Fruit fly (Drosophila melanogaster) whole organism, embryonic: ENCODE data around the gene stas.

Source experiments
- BEAF-32 ChIP-seq: fragments of 200-800 bp; sonication (Bioruptor generic); optimal IDR thresholded peaks from 3 replicates; lab custom pipeline; 2017; ENCODE audit warnings: missing biosample characterization, missing genetic modification characterization, mild to moderate bottlenecking, moderate library complexity, missing genetic modification reagents
- CG10267 ChIP-seq: fragments of 200-800 bp; sonication (Bioruptor generic); optimal IDR thresholded peaks from 2 replicates; lab custom pipeline; 2018; ENCODE audit warnings: missing biosample characterization, mild to moderate bottlenecking, missing genetic modification characterization, moderate library complexity
- CG10565 ChIP-seq: fragments of 200-800 bp; sonication (Bioruptor generic); optimal IDR thresholded peaks from 3 replicates; lab custom pipeline; 2016; ENCODE audit warnings: missing biosample characterization, mild to moderate bottlenecking, missing genetic modification characterization
- CG11696 ChIP-seq: fragments of 200-800 bp; sonication (Bioruptor generic); IDR thresholded peaks from 2 replicates; pipeline ENCODE4 v1.3.6; 2022; ENCODE audit warnings: missing biosample characterization, missing genetic modification characterization
- CG12299 ChIP-seq: fragments of 200-800 bp; sonication (Bioruptor generic); optimal IDR thresholded peaks from 2 replicates; lab custom pipeline; 2018; ENCODE audit warnings: missing biosample characterization, mild to moderate bottlenecking, missing genetic modification characterization
- CG12659 ChIP-seq: fragments of 200-800 bp; sonication (Bioruptor generic); optimal IDR thresholded peaks from 3 replicates; lab custom pipeline; 2017; ENCODE audit warnings: mild to moderate bottlenecking, missing biosample characterization, missing genetic modification reagents, missing genetic modification characterization
- CG14014 ChIP-seq: fragments of 200-800 bp; sonication (Bioruptor generic); IDR thresholded peaks from 2 replicates; pipeline ENCODE4 v1.3.6; 2022; ENCODE audit warnings: missing biosample characterization, missing genetic modification characterization
- CG14050 ChIP-seq: fragments of 200-800 bp; sonication (Bioruptor generic); IDR thresholded peaks from 3 replicates; pipeline ENCODE4 v1.3.6; 2022; ENCODE audit warnings: missing biosample characterization, missing genetic modification characterization
- CG15601 ChIP-seq: fragments of 200-800 bp; sonication (Bioruptor generic); optimal IDR thresholded peaks from 3 replicates; lab custom pipeline; 2019; ENCODE audit warnings: missing biosample characterization, mild to moderate bottlenecking, missing genetic modification characterization, moderate library complexity
- CG1832 ChIP-seq: fragments of 200-800 bp; sonication (Bioruptor generic); optimal IDR thresholded peaks from 2 replicates; lab custom pipeline; 2017; ENCODE audit warnings: missing biosample characterization, mild to moderate bottlenecking, missing genetic modification characterization, inconsistent platforms
- CG2116 ChIP-seq: fragments of 200-800 bp; sonication (Bioruptor generic); optimal IDR thresholded peaks from 3 replicates; lab custom pipeline; 2018; ENCODE audit warnings: missing biosample characterization, mild to moderate bottlenecking, missing genetic modification characterization
- CG2202 ChIP-seq: fragments of 200-800 bp; sonication (Bioruptor generic); optimal IDR thresholded peaks from 2 replicates; lab custom pipeline; 2018; ENCODE audit warnings: missing biosample characterization, mild to moderate bottlenecking, missing genetic modification characterization
- CG30020 ChIP-seq: fragments of 200-800 bp; optimal IDR thresholded peaks from 2 replicates; lab custom pipeline; 2019; ENCODE audit warnings: missing biosample characterization, mild to moderate bottlenecking, missing genetic modification characterization, moderate library complexity
- CG34376 ChIP-seq: fragments of 200-800 bp; sonication (Bioruptor generic); optimal IDR thresholded peaks from 2 replicates; lab custom pipeline; 2018; ENCODE audit warnings: missing biosample characterization, mild to moderate bottlenecking, missing genetic modification characterization
- CG34422 ChIP-seq: fragments of 200-800 bp; sonication (Bioruptor generic); IDR thresholded peaks from 3 replicates; pipeline ENCODE4 v1.3.6; 2022; ENCODE audit warnings: missing biosample characterization, missing genetic modification characterization
- CG4617 ChIP-seq: fragments of 200-800 bp; sonication (Bioruptor generic); optimal IDR thresholded peaks from 3 replicates; lab custom pipeline; 2016; ENCODE audit warnings: missing biosample characterization, missing genetic modification characterization, borderline replicate concordance
- CG4730 ChIP-seq: fragments of 200-800 bp; sonication (Bioruptor generic); IDR thresholded peaks from 2 replicates; pipeline ENCODE4 v1.3.6; 2022; ENCODE audit warnings: missing biosample characterization, missing genetic modification characterization
- CG6791 ChIP-seq: fragments of 200-800 bp; sonication (Bioruptor generic); IDR thresholded peaks from 3 replicates; pipeline ENCODE4 v1.3.6; 2022; ENCODE audit warnings: missing biosample characterization, missing genetic modification characterization; ENCODE audit not compliant: partially characterized antibody
- CG8290 ChIP-seq, 3 experiments: fragments of 200-800 bp; sonication (Bioruptor generic); optimal IDR thresholded peaks; 2 replicates each; lab custom pipeline; 2016 to 2019; ENCODE audit warnings: missing biosample characterization in 3 of 3, missing genetic modification characterization in 3 of 3, mild to moderate bottlenecking in 2 of 3, moderate library complexity in 1 of 3
- CG9932 ChIP-seq: fragments of 200-800 bp; sonication (Bioruptor generic); IDR thresholded peaks from 2 replicates; pipeline ENCODE4 v1.3.6; 2022; ENCODE audit warnings: missing biosample characterization, missing genetic modification characterization
- CTCF ChIP-seq: fragments of 200-800 bp; sonication (Bioruptor generic); optimal IDR thresholded peaks from 2 replicates; lab custom pipeline; 2017; ENCODE audit warnings: missing biosample characterization, mild to moderate bottlenecking, missing genetic modification characterization, moderate library complexity
- D19A ChIP-seq: fragments of 200-800 bp; optimal IDR thresholded peaks from 3 replicates; lab custom pipeline; 2019; ENCODE audit warnings: missing biosample characterization, mild to moderate bottlenecking, missing genetic modification characterization, moderate library complexity
- HHEX ChIP-seq: fragments of 200-800 bp; sonication (Bioruptor generic); optimal IDR thresholded peaks from 3 replicates; lab custom pipeline; 2017; ENCODE audit warnings: missing biosample characterization, mild to moderate bottlenecking, missing genetic modification characterization, missing genetic modification reagents
- HmgD ChIP-seq: fragments of 200-800 bp; sonication (Bioruptor generic); optimal IDR thresholded peaks from 3 replicates; lab custom pipeline; 2016; ENCODE audit warnings: missing biosample characterization, missing genetic modification characterization
- Hr3 ChIP-seq: fragments of 200-800 bp; sonication (Bioruptor generic); optimal IDR thresholded peaks from 3 replicates; lab custom pipeline; 2016; ENCODE audit warnings: missing biosample characterization, missing genetic modification characterization
- Meics ChIP-seq: fragments of 200-800 bp; sonication (Bioruptor generic); optimal IDR thresholded peaks from 2 replicates; lab custom pipeline; 2017; ENCODE audit warnings: missing biosample characterization, mild to moderate bottlenecking, missing genetic modification characterization
- ab ChIP-seq: fragments of 200-800 bp; sonication (Bioruptor generic); optimal IDR thresholded peaks from 2 replicates; lab custom pipeline; 2016; ENCODE audit warnings: missing biosample characterization, missing genetic modification characterization
- ac ChIP-seq: fragments of 200-800 bp; sonication (Bioruptor generic); optimal IDR thresholded peaks from 3 replicates; lab custom pipeline; 2017; ENCODE audit warnings: missing biosample characterization, mild to moderate bottlenecking, missing genetic modification characterization
- amos ChIP-seq: fragments of 200-800 bp; sonication (Bioruptor generic); IDR thresholded peaks from 2 replicates; pipeline ENCODE4 v1.3.6; 2022; ENCODE audit warnings: missing biosample characterization, missing genetic modification characterization; ENCODE audit not compliant: partially characterized antibody
- chn ChIP-seq: fragments of 200-800 bp; sonication (Bioruptor generic); optimal IDR thresholded peaks from 2 replicates; lab custom pipeline; 2016; ENCODE audit warnings: missing biosample characterization, missing genetic modification characterization
- ems ChIP-seq: fragments of 200-800 bp; sonication (Bioruptor generic); optimal IDR thresholded peaks from 3 replicates; lab custom pipeline; 2016; ENCODE audit warnings: missing biosample characterization, missing genetic modification characterization
- grau ChIP-seq: fragments of 200-800 bp; optimal IDR thresholded peaks from 3 replicates; lab custom pipeline; 2019; ENCODE audit warnings: missing biosample characterization, mild to moderate bottlenecking, missing genetic modification characterization, moderate library complexity
- gsb-n ChIP-seq: fragments of 200-800 bp; sonication (Bioruptor generic); optimal IDR thresholded peaks from 3 replicates; lab custom pipeline; 2018; ENCODE audit warnings: missing biosample characterization, mild to moderate bottlenecking, missing genetic modification characterization
- kah ChIP-seq: fragments of 200-800 bp; sonication (Bioruptor generic); optimal IDR thresholded peaks from 2 replicates; lab custom pipeline; 2018; ENCODE audit warnings: missing biosample characterization, mild to moderate bottlenecking, missing genetic modification characterization
- kay ChIP-seq: fragments of 200-800 bp; sonication (Bioruptor generic); optimal IDR thresholded peaks from 2 replicates; lab custom pipeline; 2016; ENCODE audit warnings: missing biosample characterization, missing genetic modification characterization
- lbe ChIP-seq: fragments of 200-800 bp; sonication (Bioruptor generic); optimal IDR thresholded peaks from 2 replicates; lab custom pipeline; 2016; ENCODE audit warnings: missing biosample characterization, mild to moderate bottlenecking, missing genetic modification characterization
- org-1 ChIP-seq: fragments of 200-800 bp; sonication (Bioruptor generic); optimal IDR thresholded peaks from 2 replicates; lab custom pipeline; 2017; ENCODE audit warnings: missing biosample characterization, missing genetic modification characterization
- pros ChIP-seq: fragments of 200-800 bp; sonication (Bioruptor generic); optimal IDR thresholded peaks from 3 replicates; lab custom pipeline; 2019; ENCODE audit warnings: missing biosample characterization, mild to moderate bottlenecking, missing genetic modification characterization, moderate library complexity
- ranshi ChIP-seq: fragments of 200-800 bp; sonication (Bioruptor generic); IDR thresholded peaks from 2 replicates; pipeline ENCODE4 v1.3.6; 2022; ENCODE audit warnings: missing biosample characterization, missing genetic modification characterization
- sd ChIP-seq: fragments of 200-800 bp; sonication (Bioruptor generic); optimal IDR thresholded peaks from 3 replicates; lab custom pipeline; 2018; ENCODE audit warnings: missing biosample characterization, mild to moderate bottlenecking, missing genetic modification characterization, moderate library complexity
- sima ChIP-seq: fragments of 200-800 bp; sonication (Bioruptor generic); optimal IDR thresholded peaks from 2 replicates; lab custom pipeline; 2016; ENCODE audit warnings: missing biosample characterization, missing genetic modification characterization
- slbo ChIP-seq: fragments of 200-800 bp; sonication (Bioruptor generic); IDR thresholded peaks from 2 replicates; pipeline ENCODE4 v1.3.6; 2022; ENCODE audit warnings: missing biosample characterization, missing genetic modification characterization
- slp2 ChIP-seq: fragments of 200-800 bp; sonication (Bioruptor generic); optimal IDR thresholded peaks from 2 replicates; lab custom pipeline; 2016; ENCODE audit warnings: missing biosample characterization, missing genetic modification characterization
- sob ChIP-seq: fragments of 200-800 bp; sonication (Bioruptor generic); IDR thresholded peaks from 2 replicates; pipeline ENCODE4 v1.3.6; 2022; ENCODE audit warnings: missing biosample characterization, missing genetic modification characterization
- sug ChIP-seq: fragments of 200-800 bp; optimal IDR thresholded peaks from 2 replicates; lab custom pipeline; 2019; ENCODE audit warnings: missing biosample characterization, mild to moderate bottlenecking, missing genetic modification characterization, moderate library complexity
- vvl ChIP-seq: fragments of 200-800 bp; sonication (Bioruptor generic); IDR thresholded peaks from 2 replicates; pipeline ENCODE4 v1.3.6; 2022; ENCODE audit warnings: missing biosample characterization, missing genetic modification characterization

Gene stas

DNA sequence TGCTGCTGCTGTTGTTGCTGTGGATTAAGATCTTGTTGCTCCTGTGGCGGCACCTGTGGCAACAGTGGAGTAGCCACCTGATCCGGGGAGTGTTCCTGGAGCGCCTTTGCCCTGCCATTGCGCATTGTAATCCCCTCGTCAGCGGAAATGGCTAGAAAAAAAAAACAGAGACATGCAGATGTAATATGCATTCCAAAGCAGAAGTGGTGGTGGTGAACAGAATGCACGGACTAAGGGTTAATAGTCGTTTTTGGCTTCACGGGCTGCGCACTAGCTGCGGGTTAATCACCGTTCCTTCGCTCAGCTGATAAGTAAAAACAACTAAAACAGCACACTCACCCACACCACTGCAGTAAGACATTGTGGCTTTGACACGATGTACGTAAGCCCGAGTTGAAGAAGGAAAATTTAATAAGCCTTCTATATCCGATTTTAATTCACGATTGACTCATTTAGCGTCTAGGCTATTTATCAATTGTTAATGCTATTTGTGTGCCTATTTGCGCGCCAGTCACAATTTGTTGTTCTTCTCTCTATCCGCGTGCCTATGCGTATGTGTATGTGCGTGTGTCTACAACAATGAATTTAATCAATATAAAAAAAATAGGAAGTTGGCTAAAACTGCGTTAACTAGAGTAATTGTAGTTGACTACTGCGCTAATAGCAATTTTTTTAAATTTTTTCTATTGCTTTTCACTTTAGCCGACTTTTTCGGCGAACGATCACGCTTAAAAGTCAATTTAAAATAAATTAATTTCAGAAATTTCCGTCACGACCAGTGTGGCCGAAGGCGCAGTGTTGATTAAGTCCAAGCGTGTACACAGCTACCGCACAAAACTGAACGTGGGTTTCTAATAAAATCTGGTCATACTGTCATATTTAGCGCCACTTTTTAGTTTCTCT, at the start of gene stas (continued):
- no peak for TF ChIP-seq kah (GFP tag; lab: Kevin White, UChicago)
- no peak for TF ChIP-seq CG11696 (GFP tag; lab: Robert Waterston, UW)
- TF ChIP-seq CG9932 (GFP tag; lab: Robert Waterston, UW), result no peak
- no peak for TF ChIP-seq org-1 (GFP tag; lab: Kevin White, UChicago)
- TF ChIP-seq CG34422 (GFP tag; lab: Robert Waterston, UW), result peak; percentile 42; the same call in 1 of the 3 replicates
- TF ChIP-seq pros (GFP tag; lab: Kevin White, UChicago), result no peak
- TF ChIP-seq CG4730 (GFP tag; lab: Robert Waterston, UW), result no peak
- TF ChIP-seq ab (GFP tag; lab: Kevin White, UChicago), result no peak
- peak; percentile 29; the same call in 1 of the 2 replicates for TF ChIP-seq CG14014 (GFP tag; lab: Robert Waterston, UW)
- TF ChIP-seq sd, result peak; percentile 25
- TF ChIP-seq gsb-n (tag; lab: Kevin White, UChicago), result no peak
- TF ChIP-seq vvl, result peak; percentile 69
- no peak for TF ChIP-seq CG10565
- TF ChIP-seq CG14050 (GFP tag; lab: Robert Waterston, UW), result no peak
- TF ChIP-seq lbe, result no peak
- no peak for TF ChIP-seq CG8290 (GFP tag; optimal IDR thresholded peaks at IDR 0.05; lab: Kevin White, UChicago)
- TF ChIP-seq CG8290 (tag; optimal IDR thresholded peaks at IDR 0.05; lab: Kevin White, UChicago), result no peak
- TF ChIP-seq D19A (tag; lab: Kevin White, UChicago), result peak; percentile 15
- peak; percentile 10 for TF ChIP-seq CG12299 (tag; lab: Kevin White, UChicago)
- peak; percentile 29; the same call in 2 of the 3 replicates for TF ChIP-seq CG6791 (GFP tag; lab: Robert Waterston, UW)
- TF ChIP-seq CG34376 (GFP tag; lab: Kevin White, UChicago), result peak; percentile 30
- peak; percentile 44 for TF ChIP-seq BEAF-32
- TF ChIP-seq CG4617 (GFP tag; lab: Kevin White, UChicago), result peak; percentile 64
- TF ChIP-seq CG2202 (tag; lab: Kevin White, UChicago), result no peak
- TF ChIP-seq HmgD (GFP tag; lab: Kevin White, UChicago), result no peak
- TF ChIP-seq CG15601 (tag; lab: Kevin White, UChicago), result peak; percentile 35
- peak; percentile 47 for TF ChIP-seq CG2116
- peak; percentile 37 for TF ChIP-seq sob (GFP tag; lab: Robert Waterston, UW)
- no peak for TF ChIP-seq ac
- TF ChIP-seq CTCF (GFP tag; lab: Kevin White, UChicago), result peak; percentile 56
- TF ChIP-seq CG10267 (tag; lab: Kevin White, UChicago), result peak; percentile 79
- TF ChIP-seq sug (tag; lab: Kevin White, UChicago), result peak; percentile 37
- TF ChIP-seq HHEX, result peak; percentile 11
- TF ChIP-seq sima (GFP tag; lab: Kevin White, UChicago), result no peak
- peak; percentile 24 for TF ChIP-seq Meics (GFP tag; lab: Kevin White, UChicago)
- peak; percentile 11 for TF ChIP-seq grau
- TF ChIP-seq chn (GFP tag; lab: Kevin White, UChicago), result no peak
- 0 out of 2 replicates have a peak, but pooled peaks have one; percentile 18 for TF ChIP-seq slbo (GFP tag; lab: Robert Waterston, UW)
- TF ChIP-seq CG30020 (tag; lab: Kevin White, UChicago), result peak; percentile 7
- TF ChIP-seq ranshi, result no peak

DNA sequence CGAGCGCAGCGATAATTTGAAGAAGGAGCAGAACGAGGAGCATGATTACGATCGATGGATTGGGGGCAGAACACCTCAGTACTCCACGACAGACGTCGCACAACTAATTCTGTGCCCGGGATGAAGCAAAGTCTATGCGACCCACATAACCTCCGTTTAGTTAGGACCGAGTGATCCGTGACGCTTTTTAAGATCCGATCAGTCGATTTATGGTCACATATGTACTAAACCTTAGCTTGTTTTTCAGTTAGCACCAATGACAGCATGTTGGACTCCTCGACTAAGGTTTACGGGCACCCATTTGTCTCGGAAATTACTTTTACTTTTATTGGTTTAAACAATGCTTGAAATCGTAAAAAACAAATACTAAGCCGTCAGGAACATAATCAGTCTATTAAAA, 44.1 kb upstream of the stas start, which contains the start of gene CG12990:
Gene CG12990 (minus strand): TSS at position 101 of the 400 bp plus-strand sequence.
- no peak for TF ChIP-seq CG12659 (GFP tag; lab: Kevin White, UChicago)
- TF ChIP-seq ems (GFP tag; lab: Kevin White, UChicago), result no peak
- TF ChIP-seq CG4617 (GFP tag; lab: Kevin White, UChicago), result no peak
- TF ChIP-seq amos (GFP tag; lab: Robert Waterston, UW), result no peak
- TF ChIP-seq CG6791 (GFP tag; lab: Robert Waterston, UW), result no peak
- no peak for TF ChIP-seq CG1832 (GFP tag; lab: Kevin White, UChicago)
- no peak for TF ChIP-seq Hr3 (GFP tag; lab: Kevin White, UChicago)
- TF ChIP-seq kay (GFP tag; lab: Kevin White, UChicago), result no peak
- TF ChIP-seq slp2, result no peak
